Worm (Caenorhabditis elegans): Measurements from ENCODE around the gene T16G12.9.

DNA sequence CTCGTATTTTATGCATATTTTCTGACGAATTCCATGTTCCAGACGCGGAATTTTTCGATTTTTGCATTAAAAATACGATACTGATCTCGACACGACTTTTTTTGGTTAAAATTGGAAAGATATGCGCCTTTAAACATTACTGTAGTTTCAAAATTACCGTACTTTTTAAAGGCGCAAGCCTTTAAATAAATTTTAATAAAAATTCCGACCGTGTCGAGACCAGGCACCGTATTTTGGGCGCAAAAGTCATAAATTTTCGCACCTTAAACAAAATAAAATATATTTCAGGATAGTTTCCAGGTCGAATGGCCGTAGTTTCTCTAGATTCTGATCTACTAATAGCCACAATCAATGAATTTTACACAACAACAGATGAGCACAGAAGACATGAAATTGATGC is 8.8 kb downstream of the T16G12.9 start, which contains the start of gene T16G12.6:
- no peak for TF ChIP-seq dpl-1 (GFP tag; optimal IDR thresholded peaks at IDR 0.05)
- TF ChIP-seq lim-7 (GFP tag; IDR thresholded peaks at IDR 0.05), result no peak
